Worm (Caenorhabditis elegans) whole organism, late embryonic: ENCODE measurements around the gene clec-4.

ENCODE experiments used
- ama-1 ChIP-seq: fragments of 150-350 bp; optimal IDR thresholded peaks from 2 replicates; lab custom pipeline; 2014
- ceh-24 ChIP-seq: sonication (generic microtip); optimal IDR thresholded peaks from 2 replicates; lab custom pipeline; 2016; ENCODE audit warnings: mild to moderate bottlenecking, missing genetic modification characterization, missing compliant biosample characterization
- gmeb-2 ChIP-seq: sonication (generic microtip); optimal IDR thresholded peaks from 2 replicates; lab custom pipeline; 2016; ENCODE audit warnings: missing genetic modification characterization, inconsistent platforms, missing compliant biosample characterization
- nhr-11 ChIP-seq: fragments of 150-350 bp; optimal IDR thresholded peaks from 2 replicates; lab custom pipeline; 2014; ENCODE audit warnings: missing biosample characterization, missing genetic modification characterization
- pax-1 ChIP-seq: fragments of 150-350 bp; optimal IDR thresholded peaks from 2 replicates; lab custom pipeline; 2014; ENCODE audit warnings: missing biosample characterization, missing genetic modification characterization
- pha-4 ChIP-seq: fragments of 150-350 bp; optimal IDR thresholded peaks from 2 replicates; lab custom pipeline; 2018; ENCODE audit warnings: missing biosample characterization, missing genetic modification reagents, missing genetic modification characterization

ce11 chrII:12572760-12573159 is 8.2 kb downstream of the clec-4 start, which contains the start of gene Y38E10A.35:
- TF ChIP-seq gmeb-2 (no peak), pax-1 (tag; lab: Kevin White, UChicago) (no peak), pha-4 (tag; lab: Kevin White, UChicago) (no peak), ama-1 (no peak), ceh-24 (tag; lab: Kevin White, UChicago) (no peak), nhr-11 (tag; lab: Kevin White, UChicago) (no peak)
